Worm (Caenorhabditis elegans): ENCODE data around the gene srx-128.

DNA sequence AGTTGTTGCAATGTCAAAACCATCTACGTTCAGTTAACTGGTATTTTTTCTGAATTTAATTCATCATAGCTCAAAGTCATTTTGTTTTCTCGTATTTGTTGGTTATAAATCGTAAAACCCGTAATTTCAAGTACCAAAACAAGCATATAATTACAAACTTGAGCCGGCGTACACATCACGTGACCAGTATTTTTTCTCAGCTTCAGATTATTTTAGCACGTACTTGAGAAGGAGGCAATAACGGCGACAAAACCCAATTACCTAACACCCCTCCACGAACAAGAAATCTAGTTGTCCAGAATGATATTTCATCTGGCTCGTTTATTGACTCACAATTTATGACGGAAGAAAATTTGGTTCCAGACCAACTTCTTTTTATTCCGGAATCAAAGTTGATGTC is 21.6 kb downstream of the srx-128 start, which contains the start of gene srx-135:
- TF ChIP-seq him-1 (tag; optimal IDR thresholded peaks at IDR 0.05) (no peak), dao-5 (tag; optimal IDR thresholded peaks at IDR 0.05) (no peak), W03F9.2 (tag; optimal IDR thresholded peaks at IDR 0.05) (no peak)

All from whole organism, L4/young adult.